Worm (Caenorhabditis elegans) whole organism, L4 larva: ENCODE data around the gene fbxa-104.
A peak's percentile ranks its signal among the peaks of the same experiment; 100 is the strongest.

ENCODE experiments used
- F10B5.3 ChIP-seq: sonication (generic microtip); optimal IDR thresholded peaks from 2 replicates; lab custom pipeline; 2016; ENCODE audit warnings: mild to moderate bottlenecking, missing genetic modification characterization, missing compliant biosample characterization
- F26F4.8 ChIP-seq: fragments of 200-800 bp; sonication (Bioruptor generic); conservative IDR thresholded peaks from 2 replicates; pipeline ENCODE4 v1.3.6; 2022; ENCODE audit warnings: missing genetic modification characterization, missing compliant biosample characterization
- F49E8.2 ChIP-seq: sonication (generic microtip); optimal IDR thresholded peaks from 2 replicates; lab custom pipeline; 2016; ENCODE audit warnings: missing compliant biosample characterization, mild to moderate bottlenecking, missing genetic modification characterization, borderline replicate concordance
- Y5F2A.4 ChIP-seq: fragments of 200-800 bp; sonication (Bioruptor generic); optimal IDR thresholded peaks from 2 replicates; lab custom pipeline; 2018; ENCODE audit warnings: mild to moderate bottlenecking, missing genetic modification characterization, missing compliant biosample characterization
- Y75B8A.6 ChIP-seq: fragments of 200-800 bp; sonication (Bioruptor generic); IDR thresholded peaks from 2 replicates; pipeline ENCODE4 v1.3.6; 2022; ENCODE audit warnings: missing genetic modification reagents, missing genetic modification characterization, missing compliant biosample characterization
- aly-2 ChIP-seq: sonication (generic microtip); optimal IDR thresholded peaks from 2 replicates; lab custom pipeline; 2018; ENCODE audit warnings: missing biosample characterization, missing genetic modification characterization
- ceh-32 ChIP-seq: sonication (generic microtip); optimal IDR thresholded peaks from 2 replicates; lab custom pipeline; 2016; ENCODE audit warnings: mild to moderate bottlenecking, missing genetic modification characterization, missing compliant biosample characterization; ENCODE audit not compliant: poor library complexity
- ceh-62 ChIP-seq: sonication (generic microtip); optimal IDR thresholded peaks from 2 replicates; lab custom pipeline; 2017; ENCODE audit warnings: missing biosample characterization, missing genetic modification characterization
- daf-16 ChIP-seq, 3 experiments: sonication (generic microtip); optimal IDR thresholded peaks; 2 replicates each; lab custom pipeline; 2016 to 2017; ENCODE audit warnings: missing genetic modification characterization in 3 of 3, missing genetic modification reagents in 3 of 3, mild to moderate bottlenecking in 2 of 3, missing compliant biosample characterization in 2 of 3, missing biosample characterization in 1 of 3, moderate library complexity in 1 of 3
- daf-19 ChIP-seq: fragments of 200-800 bp; sonication (Bioruptor generic); conservative IDR thresholded peaks from 2 replicates; pipeline ENCODE4 v1.3.6; 2022; ENCODE audit warnings: missing genetic modification characterization, missing compliant biosample characterization
- daf-8 ChIP-seq: fragments of 200-800 bp; sonication (Bioruptor generic); IDR thresholded peaks from 2 replicates; pipeline ENCODE4 v1.3.6; 2022; ENCODE audit warnings: missing genetic modification characterization, missing compliant biosample characterization
- dmd-6 ChIP-seq: fragments of 200-800 bp; sonication (Bioruptor generic); IDR thresholded peaks from 2 replicates; pipeline ENCODE4 v1.3.6; 2022; ENCODE audit warnings: missing genetic modification reagents, missing genetic modification characterization, missing compliant biosample characterization
- dmd-8 ChIP-seq: fragments of 200-800 bp; sonication (Bioruptor generic); IDR thresholded peaks from 2 replicates; pipeline ENCODE4 v1.3.6; 2022; ENCODE audit warnings: missing genetic modification characterization, missing compliant biosample characterization
- dmd-9 ChIP-seq: fragments of 200-800 bp; sonication (Bioruptor generic); IDR thresholded peaks from 2 replicates; pipeline ENCODE4 v1.3.6; 2022; ENCODE audit warnings: missing genetic modification reagents, missing genetic modification characterization, missing compliant biosample characterization
- duxl-1 ChIP-seq: sonication (generic microtip); optimal IDR thresholded peaks from 2 replicates; lab custom pipeline; 2016; ENCODE audit warnings: mild to moderate bottlenecking, missing genetic modification characterization, moderate library complexity, missing compliant biosample characterization; ENCODE audit not compliant: poor library complexity
- egl-27 ChIP-seq: sonication (generic microtip); optimal IDR thresholded peaks from 3 replicates; lab custom pipeline; 2017; ENCODE audit warnings: missing biosample characterization, missing genetic modification reagents, missing genetic modification characterization
- egl-43 ChIP-seq: fragments of 200-800 bp; sonication (Bioruptor generic); IDR thresholded peaks from 2 replicates; pipeline ENCODE4 v1.3.6; 2022; ENCODE audit warnings: missing genetic modification reagents, missing genetic modification characterization, missing compliant biosample characterization
- fkh-10 ChIP-seq: fragments of 150-350 bp; optimal IDR thresholded peaks from 2 replicates; lab custom pipeline; 2014; ENCODE audit warnings: missing biosample characterization, missing genetic modification reagents, missing genetic modification characterization
- gei-8 ChIP-seq: fragments of 200-800 bp; sonication (Bioruptor generic); optimal IDR thresholded peaks from 2 replicates; lab custom pipeline; 2018; ENCODE audit warnings: mild to moderate bottlenecking, missing genetic modification characterization, missing compliant biosample characterization
- hif-1 ChIP-seq, 2 experiments: sonication (generic microtip); optimal IDR thresholded peaks; 2 replicates each; lab custom pipeline; 2016 to 2017; ENCODE audit warnings: missing compliant biosample characterization in 2 of 2, missing genetic modification characterization in 2 of 2, missing genetic modification reagents in 2 of 2, missing genotype in 2 of 2, mild to moderate bottlenecking in 1 of 2
- hlh-11 ChIP-seq: fragments of 200-800 bp; sonication (Bioruptor generic); optimal IDR thresholded peaks from 2 replicates; lab custom pipeline; 2018; ENCODE audit warnings: mild to moderate bottlenecking, missing genetic modification characterization, missing compliant biosample characterization
- hmg-1.1 ChIP-seq: fragments of 200-800 bp; sonication (Bioruptor generic); IDR thresholded peaks from 2 replicates; pipeline ENCODE4 v1.3.6; 2022; ENCODE audit warnings: missing genetic modification reagents, missing genetic modification characterization, missing compliant biosample characterization
- lim-7 ChIP-seq: fragments of 200-800 bp; sonication (Bioruptor generic); IDR thresholded peaks from 2 replicates; pipeline ENCODE4 v1.3.6; 2022; ENCODE audit warnings: missing genetic modification characterization, missing compliant biosample characterization
- lin-15B ChIP-seq: fragments of 150-350 bp; sonication (generic microtip); optimal IDR thresholded peaks from 3 replicates; lab custom pipeline; 2014; ENCODE audit warnings: missing biosample characterization, missing genetic modification characterization
- lin-29 ChIP-seq: fragments of 200-800 bp; sonication (Bioruptor generic); IDR thresholded peaks from 2 replicates; pipeline ENCODE4 v1.3.6; 2022; ENCODE audit warnings: missing genetic modification reagents, missing genetic modification characterization, missing compliant biosample characterization
- lin-38 ChIP-seq: fragments of 200-800 bp; sonication (Bioruptor generic); IDR thresholded peaks from 2 replicates; pipeline ENCODE4 v1.3.6; 2022; ENCODE audit warnings: missing genetic modification reagents, missing genetic modification characterization, missing compliant biosample characterization
- mdl-1 ChIP-seq, 2 experiments: fragments of 150-350 bp in 1 of 2; sonication (generic microtip) in 1 of 2; optimal IDR thresholded peaks; 2 replicates each; lab custom pipeline; 2014 to 2017; ENCODE audit warnings: missing biosample characterization in 2 of 2, missing genetic modification characterization in 2 of 2
- mes-2 ChIP-seq: sonication (generic microtip); optimal IDR thresholded peaks from 2 replicates; lab custom pipeline; 2016; ENCODE audit warnings: missing genotype, mild to moderate bottlenecking, missing genetic modification characterization, missing compliant biosample characterization; ENCODE audit not compliant: poor library complexity, severe bottlenecking
- mxl-2 ChIP-seq: fragments of 200-800 bp; sonication (Bioruptor generic); conservative IDR thresholded peaks from 2 replicates; pipeline ENCODE4 v1.3.6; 2022; ENCODE audit warnings: missing genetic modification reagents, missing genetic modification characterization, missing compliant biosample characterization
- mxl-3 ChIP-seq: fragments of 200-800 bp; sonication (Bioruptor generic); optimal IDR thresholded peaks from 2 replicates; lab custom pipeline; 2018; ENCODE audit warnings: mild to moderate bottlenecking, missing genetic modification characterization, missing compliant biosample characterization
- nhr-102 ChIP-seq: sonication (generic microtip); optimal IDR thresholded peaks from 2 replicates; lab custom pipeline; 2016; ENCODE audit warnings: mild to moderate bottlenecking, missing genetic modification characterization, moderate library complexity, missing compliant biosample characterization
- nhr-237 ChIP-seq: sonication (generic microtip); optimal IDR thresholded peaks from 2 replicates; lab custom pipeline; 2017; ENCODE audit warnings: missing biosample characterization, missing genetic modification characterization
- nhr-25 ChIP-seq: sonication (generic microtip); optimal IDR thresholded peaks from 2 replicates; lab custom pipeline; 2017; ENCODE audit warnings: missing genetic modification characterization, mild to moderate bottlenecking, missing compliant biosample characterization, antibody characterized with exemption, moderate library complexity, borderline replicate concordance; ENCODE audit not compliant: insufficient read depth
- nhr-41 ChIP-seq: fragments of 200-800 bp; sonication (Bioruptor generic); IDR thresholded peaks from 2 replicates; pipeline ENCODE4 v1.3.6; 2022; ENCODE audit warnings: missing genetic modification reagents, missing genetic modification characterization, missing compliant biosample characterization
- nhr-42 ChIP-seq: fragments of 200-800 bp; sonication (Bioruptor generic); IDR thresholded peaks from 2 replicates; pipeline ENCODE4 v1.3.6; 2022; ENCODE audit warnings: missing genetic modification characterization, missing compliant biosample characterization
- nhr-48 ChIP-seq: sonication (generic microtip); optimal IDR thresholded peaks from 2 replicates; lab custom pipeline; 2016; ENCODE audit warnings: mild to moderate bottlenecking, missing genetic modification characterization, missing compliant biosample characterization
- nhr-6 ChIP-seq: fragments of 150-350 bp; optimal IDR thresholded peaks from 2 replicates; lab custom pipeline; 2014; ENCODE audit warnings: missing biosample characterization, missing genetic modification characterization
- nhr-77 ChIP-seq: fragments of 150-350 bp; optimal IDR thresholded peaks from 2 replicates; lab custom pipeline; 2014; ENCODE audit warnings: missing biosample characterization, missing genetic modification characterization
- saeg-2 ChIP-seq: fragments of 200-800 bp; sonication (Bioruptor generic); IDR thresholded peaks from 2 replicates; pipeline ENCODE4 v1.3.6; 2022; ENCODE audit warnings: missing genetic modification reagents, missing genetic modification characterization, missing compliant biosample characterization
- skn-1 ChIP-seq: fragments of 150-350 bp; optimal IDR thresholded peaks from 2 replicates; lab custom pipeline; 2014; ENCODE audit warnings: missing biosample characterization, missing genetic modification characterization
- snpc-1.2 ChIP-seq: fragments of 200-800 bp; sonication (Bioruptor generic); IDR thresholded peaks from 2 replicates; pipeline ENCODE4 v1.3.6; 2022; ENCODE audit warnings: missing genetic modification reagents, missing genetic modification characterization, missing compliant biosample characterization
- spr-1 ChIP-seq: sonication (generic microtip); optimal IDR thresholded peaks from 2 replicates; lab custom pipeline; 2016; ENCODE audit warnings: mild to moderate bottlenecking, missing genetic modification characterization, missing compliant biosample characterization
- tra-1 ChIP-seq: fragments of 200-800 bp; sonication (Bioruptor generic); IDR thresholded peaks from 2 replicates; pipeline ENCODE4 v1.3.6; 2022; ENCODE audit warnings: missing genetic modification reagents, missing genetic modification characterization, missing compliant biosample characterization
- unc-62 ChIP-seq, 3 experiments: fragments of 150-350 bp in 1 of 3; sonication (generic microtip); optimal IDR thresholded peaks in 2 of 3; peaks in 1 of 3; 1 replicate in 1 of 3; 2 replicates in 2 of 3; lab custom pipeline; 2014 to 2017; ENCODE audit warnings: missing biosample characterization in 3 of 3, missing genetic modification characterization in 3 of 3, missing genetic modification reagents in 3 of 3, missing genotype in 1 of 3
- vab-7 ChIP-seq: fragments of 200-800 bp; sonication (Bioruptor generic); IDR thresholded peaks from 2 replicates; pipeline ENCODE4 v1.3.6; 2022; ENCODE audit warnings: missing genetic modification reagents, missing genetic modification characterization, missing compliant biosample characterization
- zag-1 ChIP-seq: fragments of 150-350 bp; optimal IDR thresholded peaks from 2 replicates; lab custom pipeline; 2014; ENCODE audit warnings: missing biosample characterization, missing genetic modification characterization
- zfp-2 ChIP-seq: sonication (generic microtip); optimal IDR thresholded peaks from 2 replicates; lab custom pipeline; 2016; ENCODE audit warnings: mild to moderate bottlenecking, missing genetic modification characterization, missing compliant biosample characterization

fbxa-104 gene

ce11 chrV:15465032-15465727 lies 41.7 kb upstream of the fbxa-104 start, which contains the start of gene pqn-71 (continued):
- TF ChIP-seq ceh-32 (tag; lab: Kevin White, UChicago) (peak; percentile 74), nhr-6 (peak; percentile 51), saeg-2 (peak; percentile 92), nhr-48 (tag; lab: Kevin White, UChicago) (peak; percentile 91), Y75B8A.6 (GFP tag; lab: Robert Waterston, UW) (peak; percentile 91), nhr-77 (no peak), F10B5.3 (tag; lab: Kevin White, UChicago) (peak; percentile 81), hlh-11 (tag; lab: Kevin White, UChicago) (peak; percentile 89), F49E8.2 (tag; lab: Kevin White, UChicago) (peak; percentile 91), snpc-1.2 (peak; percentile 92), lim-7 (GFP tag; lab: Robert Waterston, UW) (peak; percentile 92), nhr-41 (GFP tag; lab: Robert Waterston, UW) (peak; percentile 91), vab-7 (peak; percentile 91), mxl-2 (GFP tag; lab: Robert Waterston, UW) (peak; percentile 85), lin-38 (GFP tag; lab: Robert Waterston, UW) (peak; percentile 89), mdl-1 (tag; optimal IDR thresholded peaks at IDR 0.05; lab: Kevin White, UChicago) (peak; percentile 46 to 77), egl-27 (no peak), fkh-10 (GFP tag; lab: Kevin White, UChicago) (peak; percentile 52), daf-19 (GFP tag; lab: Robert Waterston, UW) (peak; percentile 82; the same call in 1 of the 2 replicates), spr-1 (tag; lab: Kevin White, UChicago) (peak; percentile 95), dmd-6 (GFP tag; lab: Robert Waterston, UW) (peak; percentile 94), F26F4.8 (GFP tag; lab: Robert Waterston, UW) (peak; percentile 97), zfp-2 (peak; percentile 79), hif-1 (tag; optimal IDR thresholded peaks at IDR 0.05; lab: Kevin White, UChicago) (peak; percentile 47 to 74), mxl-3 (GFP tag; lab: Kevin White, UChicago) (peak; percentile 76), daf-16 (GFP tag; optimal IDR thresholded peaks at IDR 0.05; lab: Kevin White, UChicago) (peak; percentile 91 to 96), daf-16 (tag; optimal IDR thresholded peaks at IDR 0.05; lab: Kevin White, UChicago) (peak; percentile 84), tra-1 (peak; percentile 97), egl-43 (GFP tag; lab: Robert Waterston, UW) (peak; percentile 97), zag-1 (tag; lab: Kevin White, UChicago) (no peak), dmd-8 (GFP tag; lab: Robert Waterston, UW) (peak; percentile 98), nhr-25 (tag; lab: Kevin White, UChicago) (peak; percentile 80), Y5F2A.4 (GFP tag; lab: Kevin White, UChicago) (peak; percentile 81), nhr-102 (tag; lab: Kevin White, UChicago) (no peak), nhr-237 (tag; lab: Kevin White, UChicago) (peak; percentile 46), nhr-42 (peak; percentile 94), aly-2 (tag; lab: Kevin White, UChicago) (peak; percentile 48), dmd-9 (GFP tag; lab: Robert Waterston, UW) (peak; percentile 95), ceh-62 (tag; lab: Kevin White, UChicago) (no peak), lin-15B (tag; lab: Kevin White, UChicago) (no peak), mes-2 (tag; lab: Kevin White, UChicago) (peak; percentile 85), hmg-1.1 (GFP tag; lab: Robert Waterston, UW) (peak; percentile 97), skn-1 (tag; lab: Kevin White, UChicago) (no peak), duxl-1 (peak; percentile 92), unc-62 (GFP tag; optimal IDR thresholded peaks at IDR 0.05 in 1 of 2; lab: Kevin White, UChicago) (peak in 1 of 2 experiments; percentile 15), unc-62 (tag; optimal IDR thresholded peaks at IDR 0.05; lab: Kevin White, UChicago) (no peak), daf-8 (GFP tag; lab: Robert Waterston, UW) (peak; percentile 63; the same call in 1 of the 2 replicates), lin-29 (GFP tag; lab: Robert Waterston, UW) (peak; percentile 93), gei-8 (GFP tag; lab: Kevin White, UChicago) (peak; percentile 83)
